Worm (Caenorhabditis elegans): ENCODE data around the gene F22F7.12.

F22F7.12 gene

ce11 chrV:2109295-2109694, 35.0 kb downstream of the F22F7.12 start, which contains the start of gene ckb-4:
Gene ckb-4 (minus strand): TSS chrV:2109434.
- TF ChIP-seq nhr-77 (tag; optimal IDR thresholded peaks at IDR 0.05) (no peak), nhr-6 (tag; optimal IDR thresholded peaks at IDR 0.05) (no peak), gmeb-1 (tag; optimal IDR thresholded peaks at IDR 0.05) (peak; percentile 4), nhr-237 (tag; optimal IDR thresholded peaks at IDR 0.05) (no peak), lin-13 (GFP tag; optimal IDR thresholded peaks at IDR 0.05) (no peak), sma-3 (GFP tag; optimal IDR thresholded peaks at IDR 0.05) (no peak), nhr-10 (tag; optimal IDR thresholded peaks at IDR 0.05) (no peak), skn-1 (tag; optimal IDR thresholded peaks at IDR 0.05) (no peak), egl-27 (tag; optimal IDR thresholded peaks at IDR 0.05) (no peak), sem-4 (tag; optimal IDR thresholded peaks at IDR 0.05) (no peak), ztf-1 (GFP tag; conservative IDR thresholded peaks at IDR 0.05) (no peak), zag-1 (tag; optimal IDR thresholded peaks at IDR 0.05) (no peak), mbf-1 (tag; optimal IDR thresholded peaks at IDR 0.05) (no peak), R02D3.7 (tag; optimal IDR thresholded peaks at IDR 0.05) (no peak), ZK546.5 (tag; optimal IDR thresholded peaks at IDR 0.05) (no peak), lsy-2 (tag; optimal IDR thresholded peaks at IDR 0.05) (no peak), nhr-129 (tag; optimal IDR thresholded peaks at IDR 0.05) (peak; percentile 47), nhr-23 (tag; optimal IDR thresholded peaks at IDR 0.05) (no peak), nhr-12 (tag; optimal IDR thresholded peaks at IDR 0.05) (no peak), unc-62 (GFP tag; optimal IDR thresholded peaks at IDR 0.05) (no peak), lin-11 (tag; optimal IDR thresholded peaks at IDR 0.05) (no peak), aly-2 (tag; optimal IDR thresholded peaks at IDR 0.05) (no peak), F13H6.1 (tag; optimal IDR thresholded peaks at IDR 0.05) (no peak), sma-9 (GFP tag; optimal IDR thresholded peaks at IDR 0.05) (peak; percentile 46), sma-9 (tag; optimal IDR thresholded peaks at IDR 0.05) (no peak), crh-2 (tag; optimal IDR thresholded peaks at IDR 0.05) (peak; percentile 29), mab-5 (tag; optimal IDR thresholded peaks at IDR 0.05) (no peak), fos-1 (tag; optimal IDR thresholded peaks at IDR 0.05) (peak; percentile 36), ztf-4 (tag; optimal IDR thresholded peaks at IDR 0.05) (no peak), unc-55 (GFP tag; optimal IDR thresholded peaks at IDR 0.05) (peak; percentile 31), elt-3 (tag; optimal IDR thresholded peaks at IDR 0.05) (no peak), Y55F3AM.14 (GFP tag; optimal IDR thresholded peaks at IDR 0.05) (no peak), nhr-21 (tag; optimal IDR thresholded peaks at IDR 0.05) (no peak), C34F6.9 (tag; optimal IDR thresholded peaks at IDR 0.05) (peak; percentile 71), ceh-82 (tag; optimal IDR thresholded peaks at IDR 0.05) (no peak), snpc-4 (tag; optimal IDR thresholded peaks at IDR 0.05) (no peak)

DNA sequence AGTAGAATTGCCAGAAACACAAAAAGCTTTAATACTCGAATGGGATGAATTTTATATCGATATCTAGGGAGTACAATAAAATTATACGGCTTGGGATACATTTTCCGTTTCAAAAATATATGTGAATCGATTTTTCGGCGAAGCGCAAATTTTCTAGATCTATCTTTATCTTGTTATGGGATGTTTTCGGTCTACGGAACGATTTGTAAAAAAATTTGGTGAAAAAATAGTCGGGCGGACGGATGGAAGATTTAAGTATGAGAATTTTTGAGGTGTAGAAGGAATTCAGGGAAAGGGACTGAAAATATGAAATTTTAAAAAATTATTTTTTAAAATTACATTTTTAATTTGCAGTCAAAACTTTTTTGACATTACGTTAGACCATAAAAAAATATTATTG, 38.3 kb downstream of the F22F7.12 start, which contains the start of gene F22F7.4:
Gene F22F7.4 (minus strand): TSS at position 101 of the 400 bp plus-strand sequence.
- TF ChIP-seq nhr-129 (tag; optimal IDR thresholded peaks at IDR 0.05) = no peak
- TF ChIP-seq unc-39 (tag; optimal IDR thresholded peaks at IDR 0.05) = no peak
- no peak for TF ChIP-seq gmeb-1 (tag; optimal IDR thresholded peaks at IDR 0.05)

ce11 chrV:2103118-2103517, 41.2 kb downstream of the F22F7.12 start, which contains the start of gene F36F12.1:
Gene F36F12.1 (minus strand): TSS chrV:2103218.
- no peak for TF ChIP-seq dmd-4 (tag; optimal IDR thresholded peaks at IDR 0.05)
- TF ChIP-seq fos-1 (tag; optimal IDR thresholded peaks at IDR 0.05) = no peak
- TF ChIP-seq ZK546.5 (tag; optimal IDR thresholded peaks at IDR 0.05) = no peak
- no peak for TF ChIP-seq blmp-1 (tag; optimal IDR thresholded peaks at IDR 0.05; ENCODE audit: insufficient read depth)
- no peak for TF ChIP-seq nhr-21 (tag; optimal IDR thresholded peaks at IDR 0.05)
- TF ChIP-seq skn-1 (tag; optimal IDR thresholded peaks at IDR 0.05) = no peak
- no peak for TF ChIP-seq R02D3.7 (tag; optimal IDR thresholded peaks at IDR 0.05)
- no peak for TF ChIP-seq nhr-10 (tag; optimal IDR thresholded peaks at IDR 0.05)
- TF ChIP-seq egl-27 (tag; optimal IDR thresholded peaks at IDR 0.05) = no peak
- no peak for TF ChIP-seq mbf-1 (tag; optimal IDR thresholded peaks at IDR 0.05)
- TF ChIP-seq lin-13 (GFP tag; optimal IDR thresholded peaks at IDR 0.05) = no peak
- TF ChIP-seq ceh-16 (tag; optimal IDR thresholded peaks at IDR 0.05) = no peak

- no peak for TF ChIP-seq nhr-77 (tag; optimal IDR thresholded peaks at IDR 0.05)
Measured at ce11 chrV:2099040-2099439, 45.3 kb downstream of the F22F7.12 start, which contains the start of gene F36F12.7. Gene F36F12.7 (plus strand): TSS chrV:2099340.

All from whole organism, L2 larva.